Fruit fly (Drosophila melanogaster) whole organism, pupa: Measurements from ENCODE around the gene eEF1delta.

Experiments used
- CG10348 ChIP-seq: fragments of 200-800 bp; sonication (Bioruptor generic); IDR thresholded peaks from 2 replicates; pipeline ENCODE4 v1.3.6; 2022; ENCODE audit warnings: missing biosample characterization, missing genetic modification characterization
- CG12605 ChIP-seq: fragments of 200-800 bp; sonication (Bioruptor generic); IDR thresholded peaks from 2 replicates; pipeline ENCODE4 v1.3.6; 2022; ENCODE audit warnings: missing biosample characterization, missing genetic modification characterization
- CG13204 ChIP-seq: fragments of 200-800 bp; sonication (Bioruptor generic); optimal IDR thresholded peaks from 2 replicates; lab custom pipeline; 2018; ENCODE audit warnings: missing biosample characterization, mild to moderate bottlenecking, missing genetic modification characterization, moderate library complexity
- CG14655 ChIP-seq: fragments of 200-800 bp; sonication (Bioruptor generic); optimal IDR thresholded peaks from 3 replicates; lab custom pipeline; 2017; ENCODE audit warnings: mild to moderate bottlenecking, missing biosample characterization, missing genetic modification reagents, missing genetic modification characterization
- CG15710 ChIP-seq: fragments of 200-800 bp; sonication (Bioruptor generic); optimal IDR thresholded peaks from 2 replicates; lab custom pipeline; 2018; ENCODE audit warnings: missing biosample characterization, mild to moderate bottlenecking, missing genetic modification characterization, moderate library complexity
- CG17806 ChIP-seq: fragments of 200-800 bp; sonication (Bioruptor generic); optimal IDR thresholded peaks from 2 replicates; lab custom pipeline; 2018; ENCODE audit warnings: missing biosample characterization, mild to moderate bottlenecking, missing genetic modification characterization, moderate library complexity
- CG32121 ChIP-seq: fragments of 200-800 bp; sonication (Bioruptor generic); IDR thresholded peaks from 2 replicates; pipeline ENCODE4 v1.3.6; 2022; ENCODE audit warnings: missing biosample characterization, missing genetic modification characterization
- CG34367 ChIP-seq: fragments of 200-800 bp; sonication (Bioruptor generic); optimal IDR thresholded peaks from 2 replicates; lab custom pipeline; 2018; ENCODE audit warnings: missing biosample characterization, mild to moderate bottlenecking, missing genetic modification characterization
- CG4496 ChIP-seq: fragments of 200-800 bp; sonication (Bioruptor generic); IDR thresholded peaks from 3 replicates; pipeline ENCODE4 v1.3.6; 2022; ENCODE audit warnings: missing biosample characterization, missing genetic modification characterization
- CG8159 ChIP-seq: fragments of 200-800 bp; sonication (Bioruptor generic); optimal IDR thresholded peaks from 3 replicates; lab custom pipeline; 2018; ENCODE audit warnings: missing biosample characterization, mild to moderate bottlenecking, missing genetic modification characterization, moderate library complexity
- CG8301 ChIP-seq: fragments of 200-800 bp; sonication (Bioruptor generic); optimal IDR thresholded peaks from 2 replicates; lab custom pipeline; 2018; ENCODE audit warnings: missing biosample characterization, mild to moderate bottlenecking, missing genetic modification characterization
- CG9948 ChIP-seq: fragments of 200-800 bp; sonication (Bioruptor generic); optimal IDR thresholded peaks from 2 replicates; lab custom pipeline; 2018; ENCODE audit warnings: missing biosample characterization, mild to moderate bottlenecking, missing genetic modification characterization, moderate library complexity
- D1 ChIP-seq: fragments of 200-800 bp; sonication (Bioruptor generic); optimal IDR thresholded peaks from 2 replicates; lab custom pipeline; 2018; ENCODE audit warnings: missing biosample characterization, mild to moderate bottlenecking, missing genetic modification characterization, moderate library complexity
- EcR ChIP-seq: fragments of 200-800 bp; sonication (Bioruptor generic); optimal IDR thresholded peaks from 3 replicates; lab custom pipeline; 2019; ENCODE audit warnings: missing biosample characterization, missing genetic modification characterization, mild to moderate bottlenecking, moderate library complexity, missing genetic modification reagents
- Ets98B ChIP-seq: fragments of 200-800 bp; sonication (Bioruptor generic); IDR thresholded peaks from 2 replicates; pipeline ENCODE4 v1.3.6; 2022; ENCODE audit warnings: missing biosample characterization, missing genetic modification characterization
- Pif1A ChIP-seq: fragments of 200-800 bp; sonication (Bioruptor generic); optimal IDR thresholded peaks from 3 replicates; lab custom pipeline; 2016; ENCODE audit warnings: missing biosample characterization, missing genetic modification characterization
- Pif1B ChIP-seq: fragments of 200-800 bp; sonication (Bioruptor generic); optimal IDR thresholded peaks from 3 replicates; lab custom pipeline; 2016; ENCODE audit warnings: missing biosample characterization, missing genetic modification characterization
- Snoo ChIP-seq: fragments of 200-800 bp; sonication (Bioruptor generic); optimal IDR thresholded peaks from 3 replicates; lab custom pipeline; 2017; ENCODE audit warnings: missing biosample characterization, mild to moderate bottlenecking, missing genetic modification characterization, inconsistent platforms
- fd96Ca ChIP-seq: fragments of 200-800 bp; sonication (Bioruptor generic); IDR thresholded peaks from 3 replicates; pipeline ENCODE4 v1.3.6; 2022; ENCODE audit warnings: missing biosample characterization, missing genetic modification characterization
- gl ChIP-seq: fragments of 200-800 bp; sonication (Bioruptor generic); optimal IDR thresholded peaks from 2 replicates; lab custom pipeline; 2018; ENCODE audit warnings: missing biosample characterization, mild to moderate bottlenecking, missing genetic modification characterization
- rn ChIP-seq: fragments of 200-800 bp; sonication (Bioruptor generic); IDR thresholded peaks from 2 replicates; pipeline ENCODE4 v1.3.6; 2022; ENCODE audit warnings: missing biosample characterization, missing genetic modification characterization

eEF1delta gene

dm6 chr2L:10276436-10276835, 44.1 kb downstream of the eEF1delta start:
- no peak for TF ChIP-seq gl (tag; lab: Kevin White, UChicago)
- no peak for TF ChIP-seq Pif1B (GFP tag; lab: Kevin White, UChicago)
- TF ChIP-seq CG13204 (GFP tag; lab: Kevin White, UChicago): no peak
- no peak for TF ChIP-seq fd96Ca (GFP tag; lab: Robert Waterston, UW)
- TF ChIP-seq CG34367 (tag; lab: Kevin White, UChicago): no peak
- no peak for TF ChIP-seq CG8301
- TF ChIP-seq Snoo (tag; lab: Kevin White, UChicago): peak; percentile 45
- TF ChIP-seq CG15710 (tag; lab: Kevin White, UChicago): peak; percentile 37
- no peak for TF ChIP-seq CG10348 (GFP tag; lab: Robert Waterston, UW)
- TF ChIP-seq Pif1A (GFP tag; lab: Kevin White, UChicago): no peak
- TF ChIP-seq CG17806: peak; percentile 75
- TF ChIP-seq CG4496 (GFP tag; lab: Robert Waterston, UW): peak; percentile 67; the same call in 2 of the 3 replicates
- TF ChIP-seq CG32121 (GFP tag; lab: Robert Waterston, UW): peak; percentile 64
- TF ChIP-seq CG12605 (GFP tag; lab: Robert Waterston, UW): peak; percentile 64

dm6 chr2L:10276846-10277245, 44.5 kb downstream of the eEF1delta start:
- TF ChIP-seq D1 (no peak), Ets98B (no peak; the same call in 1 of the 2 replicates), CG34367 (tag; lab: Kevin White, UChicago) (no peak), CG14655 (no peak), CG32121 (GFP tag; lab: Robert Waterston, UW) (peak; percentile 27), CG15710 (tag; lab: Kevin White, UChicago) (no peak), CG10348 (GFP tag; lab: Robert Waterston, UW) (no peak), CG9948 (tag; lab: Kevin White, UChicago) (no peak), Pif1A (GFP tag; lab: Kevin White, UChicago) (peak; percentile 74), CG13204 (GFP tag; lab: Kevin White, UChicago) (no peak), Pif1B (GFP tag; lab: Kevin White, UChicago) (peak; percentile 46), rn (GFP tag; lab: Robert Waterston, UW) (peak; percentile 47; the same call in 1 of the 2 replicates), fd96Ca (GFP tag; lab: Robert Waterston, UW) (no peak), CG8301 (no peak), EcR (GFP tag; lab: Kevin White, UChicago) (no peak), Snoo (tag; lab: Kevin White, UChicago) (no peak), CG12605 (GFP tag; lab: Robert Waterston, UW) (peak; percentile 19; the same call in 1 of the 2 replicates), CG17806 (peak; percentile 32), CG4496 (GFP tag; lab: Robert Waterston, UW) (peak; percentile 74), CG8159 (tag; lab: Kevin White, UChicago) (no peak), gl (tag; lab: Kevin White, UChicago) (peak; percentile 5)

dm6 chr2L:10277362-10277761, 45.1 kb downstream of the eEF1delta start:
- TF ChIP-seq EcR (GFP tag; lab: Kevin White, UChicago) (no peak), CG13204 (GFP tag; lab: Kevin White, UChicago) (no peak), CG8301 (no peak), Pif1B (GFP tag; lab: Kevin White, UChicago) (no peak), CG17806 (no peak), Snoo (tag; lab: Kevin White, UChicago) (no peak), CG9948 (tag; lab: Kevin White, UChicago) (no peak), Pif1A (GFP tag; lab: Kevin White, UChicago) (no peak), Ets98B (no peak), CG34367 (tag; lab: Kevin White, UChicago) (no peak), CG15710 (tag; lab: Kevin White, UChicago) (no peak), CG10348 (GFP tag; lab: Robert Waterston, UW) (no peak), rn (GFP tag; lab: Robert Waterston, UW) (no peak), CG32121 (GFP tag; lab: Robert Waterston, UW) (no peak), D1 (no peak), gl (tag; lab: Kevin White, UChicago) (no peak), CG4496 (GFP tag; lab: Robert Waterston, UW) (no peak), fd96Ca (GFP tag; lab: Robert Waterston, UW) (no peak), CG12605 (GFP tag; lab: Robert Waterston, UW) (no peak), CG8159 (tag; lab: Kevin White, UChicago) (no peak)

- TF ChIP-seq CG8301 (no peak), CG32121 (GFP tag; lab: Robert Waterston, UW) (no peak), CG14655 (no peak), CG15710 (tag; lab: Kevin White, UChicago) (no peak), gl (tag; lab: Kevin White, UChicago) (no peak), fd96Ca (GFP tag; lab: Robert Waterston, UW) (no peak), Pif1B (GFP tag; lab: Kevin White, UChicago) (no peak), Pif1A (GFP tag; lab: Kevin White, UChicago) (no peak), CG8159 (tag; lab: Kevin White, UChicago) (no peak), rn (GFP tag; lab: Robert Waterston, UW) (no peak), Snoo (tag; lab: Kevin White, UChicago) (no peak), Ets98B (no peak), CG10348 (GFP tag; lab: Robert Waterston, UW) (no peak), CG13204 (GFP tag; lab: Kevin White, UChicago) (no peak), CG34367 (tag; lab: Kevin White, UChicago) (no peak), D1 (no peak), EcR (GFP tag; lab: Kevin White, UChicago) (no peak), CG12605 (GFP tag; lab: Robert Waterston, UW) (no peak), CG9948 (tag; lab: Kevin White, UChicago) (no peak), CG4496 (GFP tag; lab: Robert Waterston, UW) (no peak)
These were observed 46.4 kb downstream of the eEF1delta start, which contains the start of gene Utx for dm6 chr2L:10278658-10279057. Utx (minus strand) TSS chr2L:10278811.

- TF ChIP-seq CG12605 (GFP tag; lab: Robert Waterston, UW) (no peak), CG9948 (tag; lab: Kevin White, UChicago) (no peak), Pif1B (GFP tag; lab: Kevin White, UChicago) (no peak), CG13204 (GFP tag; lab: Kevin White, UChicago) (no peak), CG15710 (tag; lab: Kevin White, UChicago) (no peak), CG34367 (tag; lab: Kevin White, UChicago) (no peak)
These were observed 48.5 kb downstream of the eEF1delta start, which contains the start of gene CG34043 for dm6 chr2L:10280772-10281171. CG34043 (minus strand) TSS chr2L:10280872.
